Worm (Caenorhabditis elegans) whole organism, midembryonic: Measurements from ENCODE around the gene Y32B12C.1.
"Not testable (repeated sequence)": the region's sequence is repeated elsewhere in the genome, so short reads cannot be mapped to it uniquely, and the experiment has no call there.

Experiments
- T22C8.4 ChIP-seq: fragments of 200-800 bp; sonication (Bioruptor generic); IDR thresholded peaks from 2 replicates; pipeline ENCODE4 v1.3.6; 2022; ENCODE audit warnings: missing genetic modification characterization, missing compliant biosample characterization
- flt-1 ChIP-seq: fragments of 200-800 bp; sonication (Bioruptor generic); IDR thresholded peaks from 2 replicates; pipeline ENCODE4 v1.3.6; 2022; ENCODE audit warnings: missing genetic modification characterization, missing compliant biosample characterization
- klf-2 ChIP-seq: fragments of 200-800 bp; sonication (Bioruptor generic); conservative IDR thresholded peaks from 2 replicates; pipeline ENCODE4 v1.3.6; 2022; ENCODE audit warnings: missing genetic modification reagents, missing genetic modification characterization, missing compliant biosample characterization
- med-1 ChIP-seq: sonication (generic microtip); optimal IDR thresholded peaks from 2 replicates; lab custom pipeline; 2017; ENCODE audit warnings: missing genetic modification characterization, mild to moderate bottlenecking, missing compliant biosample characterization, antibody characterized with exemption, missing genetic modification reagents; ENCODE audit not compliant: insufficient read depth
- ref-1 ChIP-seq: fragments of 200-800 bp; sonication (Bioruptor generic); conservative IDR thresholded peaks from 2 replicates; pipeline ENCODE4 v1.3.6; 2022; ENCODE audit warnings: missing genetic modification reagents, missing genetic modification characterization, missing compliant biosample characterization
- ztf-23 ChIP-seq: fragments of 200-800 bp; sonication (Bioruptor generic); IDR thresholded peaks from 2 replicates; pipeline ENCODE4 v1.3.6; 2022; ENCODE audit warnings: missing genetic modification reagents, missing genetic modification characterization, missing compliant biosample characterization
- ztf-29 ChIP-seq: fragments of 200-800 bp; sonication (Bioruptor generic); IDR thresholded peaks from 2 replicates; pipeline ENCODE4 v1.3.6; 2022; ENCODE audit warnings: missing genetic modification reagents, missing genetic modification characterization, missing compliant biosample characterization

ce11 chrV:16649200-16649599 lies 42.8 kb downstream of the Y32B12C.1 start, which contains the start of gene W06G6.11:
- not testable (repeated sequence) for TF ChIP-seq flt-1 (GFP tag; lab: Robert Waterston, UW); ztf-23 (GFP tag; lab: Robert Waterston, UW); klf-2 (GFP tag; lab: Robert Waterston, UW); ref-1 (GFP tag; lab: Robert Waterston, UW); T22C8.4; med-1 (GFP tag; lab: Kevin White, UChicago); ztf-29 (GFP tag; lab: Robert Waterston, UW)
